Worm (Caenorhabditis elegans): ENCODE measurements around the gene ins-17.

ce11 chrIII:4517781-4518180 is 40.4 kb upstream of the ins-17 start:
- TF ChIP-seq hmbx-1 (tag; optimal IDR thresholded peaks at IDR 0.05), result no peak
- TF ChIP-seq tra-4 (tag; optimal IDR thresholded peaks at IDR 0.05), result no peak
- TF ChIP-seq pes-1 (GFP tag; IDR thresholded peaks at IDR 0.05), result no peak
- TF ChIP-seq ets-7 (tag; optimal IDR thresholded peaks at IDR 0.05), result no peak
- no peak for TF ChIP-seq flt-1 (GFP tag; IDR thresholded peaks at IDR 0.05)
- TF ChIP-seq ama-1 (optimal IDR thresholded peaks at IDR 0.05), result no peak
- TF ChIP-seq sea-1 (GFP tag; conservative IDR thresholded peaks at IDR 0.05), result no peak
